Worm (Caenorhabditis elegans) whole organism, early embryonic: ENCODE measurements around the gene aat-7.

Experiments used
- F13C5.2 ChIP-seq: sonication (generic microtip); optimal IDR thresholded peaks from 2 replicates; lab custom pipeline; 2017; ENCODE audit warnings: mild to moderate bottlenecking, missing genetic modification characterization, inconsistent platforms, missing compliant biosample characterization
- hnd-1 ChIP-seq: sonication (generic microtip); optimal IDR thresholded peaks from 2 replicates; lab custom pipeline; 2016; ENCODE audit warnings: missing genetic modification characterization, missing compliant biosample characterization

- TF ChIP-seq F13C5.2: no peak
- no peak for TF ChIP-seq hnd-1 (tag; lab: Kevin White, UChicago)
Observed at ce11 chrII:1343748-1344147, 42.9 kb upstream of the aat-7 start.
